Worm (Caenorhabditis elegans): ENCODE data around the gene ceh-38.

ceh-38 gene

ce11 chrII:6992949-6993348 lies 41.6 kb downstream of the ceh-38 start (continued):
- no peak for TF ChIP-seq zip-2 (tag; optimal IDR thresholded peaks at IDR 0.05)
- no peak for TF ChIP-seq zag-1 (tag; optimal IDR thresholded peaks at IDR 0.05)
- TF ChIP-seq snpc-4 (tag; optimal IDR thresholded peaks at IDR 0.05): no peak
- no peak for TF ChIP-seq dmd-8 (GFP tag; IDR thresholded peaks at IDR 0.05)
- TF ChIP-seq spr-1 (tag; optimal IDR thresholded peaks at IDR 0.05): no peak
- TF ChIP-seq skn-1 (tag; optimal IDR thresholded peaks at IDR 0.05): no peak
- TF ChIP-seq fkh-10 (GFP tag; optimal IDR thresholded peaks at IDR 0.05): peak; percentile 87
- peak; percentile 43 for TF ChIP-seq F37D6.2 (tag; optimal IDR thresholded peaks at IDR 0.05)
- TF ChIP-seq T20F7.1 (GFP tag; optimal IDR thresholded peaks at IDR 0.05): no peak
- no peak for TF ChIP-seq F10B5.3 (tag; optimal IDR thresholded peaks at IDR 0.05)
- TF ChIP-seq lin-15B (tag; optimal IDR thresholded peaks at IDR 0.05): no peak
- TF ChIP-seq dpl-1 (GFP tag; optimal IDR thresholded peaks at IDR 0.05): peak; percentile 5
- TF ChIP-seq mxl-2 (GFP tag; conservative IDR thresholded peaks at IDR 0.05): no peak
- no peak for TF ChIP-seq ceh-62 (tag; optimal IDR thresholded peaks at IDR 0.05)
- TF ChIP-seq mdt-29 (GFP tag; IDR thresholded peaks at IDR 0.05): no peak
- no peak for TF ChIP-seq tag-97 (GFP tag; IDR thresholded peaks at IDR 0.05)
- no peak for TF ChIP-seq mxl-3 (GFP tag; optimal IDR thresholded peaks at IDR 0.05)
- TF ChIP-seq nhr-102 (tag; optimal IDR thresholded peaks at IDR 0.05): no peak
- TF ChIP-seq nhr-48 (tag; optimal IDR thresholded peaks at IDR 0.05): no peak
- no peak for TF ChIP-seq lin-39 (tag; optimal IDR thresholded peaks at IDR 0.05)
- no peak for TF ChIP-seq nhr-41 (GFP tag; IDR thresholded peaks at IDR 0.05)
- TF ChIP-seq F44E2.7 (GFP tag; IDR thresholded peaks at IDR 0.05): no peak
- TF ChIP-seq hmg-1.1 (GFP tag; IDR thresholded peaks at IDR 0.05): peak; percentile 64
- TF ChIP-seq arid-1 (GFP tag; conservative IDR thresholded peaks at IDR 0.05): no peak
- TF ChIP-seq ceh-44 (GFP tag; IDR thresholded peaks at IDR 0.05): no peak
- no peak for TF ChIP-seq nhr-76 (tag; optimal IDR thresholded peaks at IDR 0.05)
- peak in 1 of 2 experiments; percentile 5 for TF ChIP-seq mdl-1 (tag; optimal IDR thresholded peaks at IDR 0.05)
- TF ChIP-seq jun-1 (tag; optimal IDR thresholded peaks at IDR 0.05): no peak
- TF ChIP-seq ZK337.2 (GFP tag; IDR thresholded peaks at IDR 0.05): no peak
- TF ChIP-seq lin-1 (GFP tag; IDR thresholded peaks at IDR 0.05): no peak
- TF ChIP-seq nhr-42 (GFP tag; IDR thresholded peaks at IDR 0.05): 0 out of 2 replicates have a peak, but pooled peaks have one; percentile 37
- TF ChIP-seq lin-29 (GFP tag; IDR thresholded peaks at IDR 0.05): no peak
- no peak for TF ChIP-seq lin-13 (GFP tag; optimal IDR thresholded peaks at IDR 0.05)
- TF ChIP-seq daf-19 (GFP tag; conservative IDR thresholded peaks at IDR 0.05): no peak
- peak in 1 of 2 experiments; percentile 66 for TF ChIP-seq lsy-2 (tag; optimal IDR thresholded peaks at IDR 0.05)
- TF ChIP-seq aha-1 (tag): no peak
- no peak for TF ChIP-seq pqm-1 (tag; optimal IDR thresholded peaks at IDR 0.05)
- no peak for TF ChIP-seq daf-16 (GFP tag; optimal IDR thresholded peaks at IDR 0.05)
- TF ChIP-seq daf-16 (tag; optimal IDR thresholded peaks at IDR 0.05): no peak
- no peak for TF ChIP-seq zip-11 (GFP tag; IDR thresholded peaks at IDR 0.05)
- TF ChIP-seq cey-2 (tag; optimal IDR thresholded peaks at IDR 0.05; ENCODE audit: borderline replicate concordance, insufficient read depth): no peak
- no peak for TF ChIP-seq egl-43 (GFP tag; IDR thresholded peaks at IDR 0.05)
- no peak for TF ChIP-seq mes-2 (tag; optimal IDR thresholded peaks at IDR 0.05; ENCODE audit: poor library complexity, severe bottlenecking)
- TF ChIP-seq dve-1 (tag; optimal IDR thresholded peaks at IDR 0.05; ENCODE audit: insufficient read depth): no peak
- TF ChIP-seq unc-130 (GFP tag; optimal IDR thresholded peaks at IDR 0.05): no peak
- TF ChIP-seq unc-62 (GFP tag; optimal IDR thresholded peaks at IDR 0.05 in 1 of 2): peak in 1 of 2 experiments; percentile 66
- no peak for TF ChIP-seq unc-62 (tag; optimal IDR thresholded peaks at IDR 0.05)
- TF ChIP-seq nhr-11 (tag; optimal IDR thresholded peaks at IDR 0.05): peak; percentile 3
- TF ChIP-seq ceh-20 (GFP tag; IDR thresholded peaks at IDR 0.05): peak; percentile 77
- TF ChIP-seq ceh-32 (tag; optimal IDR thresholded peaks at IDR 0.05; ENCODE audit: poor library complexity): no peak
- no peak for TF ChIP-seq zfp-2 (tag; optimal IDR thresholded peaks at IDR 0.05)
- peak; percentile 50 for TF ChIP-seq mep-1 (tag; optimal IDR thresholded peaks at IDR 0.05)
- peak; percentile 76 for TF ChIP-seq rbr-2 (tag; optimal IDR thresholded peaks at IDR 0.05)

Measured in whole organism, L4 larva.